Fruit fly (Drosophila melanogaster): ENCODE measurements around the gene fy.

fy gene

dm6 chr2L:8384985-8385519 lies 18.0 kb downstream of the fy start (continued):
- no peak for TF ChIP-seq MTF-1 (GFP tag; optimal IDR thresholded peaks at IDR 0.05; ENCODE audit: borderline replicate concordance)

dm6 chr2L:8384108-8384601 lies 18.9 kb downstream of the fy start, which contains the start of the genes Dad1 and CG13384:
Dad1 (minus strand) TSS chr2L:8384137.
CG13384 (plus strand) TSS chr2L:8384455.
- TF ChIP-seq odd (GFP tag; optimal IDR thresholded peaks at IDR 0.05): peak; percentile 87
- TF ChIP-seq Opbp (GFP tag; IDR thresholded peaks at IDR 0.05; ENCODE audit: partially characterized antibody): peak; percentile 33; the same call in 1 of the 3 replicates
- TF ChIP-seq crol (GFP tag; IDR thresholded peaks at IDR 0.05): peak; percentile 14; the same call in 1 of the 2 replicates
- peak; percentile 68 for TF ChIP-seq BEAF-32 (GFP tag; optimal IDR thresholded peaks at IDR 0.05)
- peak; percentile 50 for TF ChIP-seq CG13287 (GFP tag; IDR thresholded peaks at IDR 0.05; ENCODE audit: partially characterized antibody)
- no peak for TF ChIP-seq da (GFP tag; optimal IDR thresholded peaks at IDR 0.05)
- no peak for TF ChIP-seq bigmax (GFP tag; optimal IDR thresholded peaks at IDR 0.05)
- peak; percentile 34 for TF ChIP-seq pzg (GFP tag; optimal IDR thresholded peaks at IDR 0.05)
- peak; percentile 94 for TF ChIP-seq CG14014 (GFP tag; IDR thresholded peaks at IDR 0.05)
- peak; percentile 93 for TF ChIP-seq CG34376 (GFP tag; optimal IDR thresholded peaks at IDR 0.05)
- TF ChIP-seq Bgb (GFP tag; IDR thresholded peaks at IDR 0.05; ENCODE audit: partially characterized antibody): peak; percentile 47; the same call in 1 of the 2 replicates
- no peak for TF ChIP-seq abd-A (tag; optimal IDR thresholded peaks at IDR 0.05)
- TF ChIP-seq CG5953 (GFP tag; IDR thresholded peaks at IDR 0.05): peak; percentile 58; the same call in 1 of the 2 replicates
- TF ChIP-seq lab (GFP tag; optimal IDR thresholded peaks at IDR 0.05): peak; percentile 95
- peak; percentile 68 for TF ChIP-seq chn (GFP tag; optimal IDR thresholded peaks at IDR 0.05)
- TF ChIP-seq slbo (GFP tag; IDR thresholded peaks at IDR 0.05): peak; percentile 96
- TF ChIP-seq CG6654 (GFP tag; optimal IDR thresholded peaks at IDR 0.05): peak; percentile 63
- TF ChIP-seq CG31224 (GFP tag; IDR thresholded peaks at IDR 0.05): peak; percentile 85
- TF ChIP-seq p53 (GFP tag; optimal IDR thresholded peaks at IDR 0.05): no peak
- no peak for TF ChIP-seq CG7745 (tag; optimal IDR thresholded peaks at IDR 0.05)
- TF ChIP-seq CG12942 (GFP tag; optimal IDR thresholded peaks at IDR 0.05): peak; percentile 86
- peak; percentile 20 for TF ChIP-seq ab (GFP tag; optimal IDR thresholded peaks at IDR 0.05)
- TF ChIP-seq Dp (GFP tag; optimal IDR thresholded peaks at IDR 0.05): peak; percentile 30
- no peak for TF ChIP-seq cg (GFP tag; optimal IDR thresholded peaks at IDR 0.05)
- TF ChIP-seq Ssrp (tag; optimal IDR thresholded peaks at IDR 0.05): peak; percentile 90
- peak; percentile 83 for TF ChIP-seq Bteb2 (GFP tag; optimal IDR thresholded peaks at IDR 0.05)
- TF ChIP-seq CG18599 (GFP tag; optimal IDR thresholded peaks at IDR 0.05): peak; percentile 96
- TF ChIP-seq CG15479 (GFP tag; optimal IDR thresholded peaks at IDR 0.05): peak; percentile 44
- no peak for TF ChIP-seq Hey (tag; optimal IDR thresholded peaks at IDR 0.05)
- TF ChIP-seq tna (GFP tag; IDR thresholded peaks at IDR 0.05; ENCODE audit: partially characterized antibody): no peak
- peak; percentile 87 for TF ChIP-seq salm (tag; optimal IDR thresholded peaks at IDR 0.05)
- no peak for TF ChIP-seq br (optimal IDR thresholded peaks at IDR 0.05)
- TF ChIP-seq kay (GFP tag; optimal IDR thresholded peaks at IDR 0.05): peak; percentile 57
- peak; percentile 55 for TF ChIP-seq fd102C (GFP tag; optimal IDR thresholded peaks at IDR 0.05)
- TF ChIP-seq HLH4C (GFP tag; IDR thresholded peaks at IDR 0.05; ENCODE audit: partially characterized antibody): no peak
- TF ChIP-seq CG3726 (GFP tag; IDR thresholded peaks at IDR 0.05): peak; percentile 74; the same call in 2 of the 3 replicates
- TF ChIP-seq fu2 (GFP tag; optimal IDR thresholded peaks at IDR 0.05): peak; percentile 18
- peak; percentile 79 for TF ChIP-seq Poxn (GFP tag; IDR thresholded peaks at IDR 0.05)
- peak; percentile 84 for TF ChIP-seq cato (GFP tag; optimal IDR thresholded peaks at IDR 0.05; ENCODE audit: borderline replicate concordance)
- peak; percentile 89 for TF ChIP-seq caup (GFP tag; optimal IDR thresholded peaks at IDR 0.05; ENCODE audit: severe bottlenecking)
- peak; percentile 71 for TF ChIP-seq E2f2 (GFP tag; IDR thresholded peaks at IDR 0.05)
- TF ChIP-seq CG12659 (GFP tag; optimal IDR thresholded peaks at IDR 0.05): peak; percentile 97
- peak; percentile 94 for TF ChIP-seq Hmr (GFP tag; optimal IDR thresholded peaks at IDR 0.05)
- TF ChIP-seq CoRest (tag; optimal IDR thresholded peaks at IDR 0.05): peak; percentile 98
- TF ChIP-seq vvl (GFP tag; IDR thresholded peaks at IDR 0.05): peak; percentile 95
- TF ChIP-seq sisA (GFP tag; IDR thresholded peaks at IDR 0.05): peak; percentile 88
